Worm (Caenorhabditis elegans) whole organism, L4 larva: ENCODE data around the gene T11G6.2.

Experiments
- F10B5.3 ChIP-seq: sonication (generic microtip); optimal IDR thresholded peaks from 2 replicates; lab custom pipeline; 2016; ENCODE audit warnings: mild to moderate bottlenecking, missing genetic modification characterization, missing compliant biosample characterization
- F26F4.8 ChIP-seq: fragments of 200-800 bp; sonication (Bioruptor generic); conservative IDR thresholded peaks from 2 replicates; pipeline ENCODE4 v1.3.6; 2022; ENCODE audit warnings: missing genetic modification characterization, missing compliant biosample characterization
- T26A8.4 ChIP-seq: fragments of 200-800 bp; sonication (Bioruptor generic); IDR thresholded peaks from 2 replicates; pipeline ENCODE4 v1.3.6; 2022; ENCODE audit warnings: missing genetic modification characterization, missing compliant biosample characterization
- aha-1 ChIP-seq: fragments of 150-350 bp; peaks from one replicate; lab custom pipeline; 2014; ENCODE audit warnings: missing biosample characterization, missing genetic modification characterization
- aly-2 ChIP-seq: sonication (generic microtip); optimal IDR thresholded peaks from 2 replicates; lab custom pipeline; 2018; ENCODE audit warnings: missing biosample characterization, missing genetic modification characterization
- ama-1 ChIP-seq: fragments of 150-350 bp; optimal IDR thresholded peaks from 2 replicates; lab custom pipeline; 2014; ENCODE audit warnings: inconsistent platforms, mixed read lengths
- cey-2 ChIP-seq: sonication (generic microtip); optimal IDR thresholded peaks from 3 replicates; lab custom pipeline; 2017; ENCODE audit warnings: missing genetic modification characterization, mild to moderate bottlenecking, missing compliant biosample characterization, antibody characterized with exemption, borderline replicate concordance; ENCODE audit not compliant: insufficient read depth
- ctbp-1 ChIP-seq: fragments of 200-800 bp; sonication (Bioruptor generic); IDR thresholded peaks from 2 replicates; pipeline ENCODE4 v1.3.6; 2022; ENCODE audit warnings: missing genetic modification reagents, missing genetic modification characterization, missing compliant biosample characterization
- daf-12 ChIP-seq: fragments of 150-350 bp; optimal IDR thresholded peaks from 2 replicates; lab custom pipeline; 2014; ENCODE audit warnings: missing biosample characterization, missing genetic modification reagents, missing genetic modification characterization
- daf-16 ChIP-seq, 3 experiments: sonication (generic microtip); optimal IDR thresholded peaks; 2 replicates each; lab custom pipeline; 2016 to 2017; ENCODE audit warnings: missing genetic modification characterization in 3 of 3, missing genetic modification reagents in 3 of 3, mild to moderate bottlenecking in 2 of 3, missing compliant biosample characterization in 2 of 3, missing biosample characterization in 1 of 3, moderate library complexity in 1 of 3
- dmd-6 ChIP-seq: fragments of 200-800 bp; sonication (Bioruptor generic); IDR thresholded peaks from 2 replicates; pipeline ENCODE4 v1.3.6; 2022; ENCODE audit warnings: missing genetic modification reagents, missing genetic modification characterization, missing compliant biosample characterization
- dmd-8 ChIP-seq: fragments of 200-800 bp; sonication (Bioruptor generic); IDR thresholded peaks from 2 replicates; pipeline ENCODE4 v1.3.6; 2022; ENCODE audit warnings: missing genetic modification characterization, missing compliant biosample characterization
- dpl-1 ChIP-seq: fragments of 150-350 bp; optimal IDR thresholded peaks from 2 replicates; lab custom pipeline; 2014; ENCODE audit warnings: missing biosample characterization, missing genetic modification reagents, missing genetic modification characterization
- egl-27 ChIP-seq: sonication (generic microtip); optimal IDR thresholded peaks from 3 replicates; lab custom pipeline; 2017; ENCODE audit warnings: missing biosample characterization, missing genetic modification reagents, missing genetic modification characterization
- fkh-10 ChIP-seq: fragments of 150-350 bp; optimal IDR thresholded peaks from 2 replicates; lab custom pipeline; 2014; ENCODE audit warnings: missing biosample characterization, missing genetic modification reagents, missing genetic modification characterization
- fos-1 ChIP-seq: fragments of 150-350 bp; optimal IDR thresholded peaks from 2 replicates; lab custom pipeline; 2014; ENCODE audit warnings: missing biosample characterization, missing genetic modification characterization
- hmg-1.1 ChIP-seq: fragments of 200-800 bp; sonication (Bioruptor generic); IDR thresholded peaks from 2 replicates; pipeline ENCODE4 v1.3.6; 2022; ENCODE audit warnings: missing genetic modification reagents, missing genetic modification characterization, missing compliant biosample characterization
- mep-1 ChIP-seq: fragments of 150-350 bp; sonication (generic microtip); optimal IDR thresholded peaks from 3 replicates; lab custom pipeline; 2014; ENCODE audit warnings: missing biosample characterization, missing genetic modification characterization
- mxl-2 ChIP-seq: fragments of 200-800 bp; sonication (Bioruptor generic); conservative IDR thresholded peaks from 2 replicates; pipeline ENCODE4 v1.3.6; 2022; ENCODE audit warnings: missing genetic modification reagents, missing genetic modification characterization, missing compliant biosample characterization
- mxl-3 ChIP-seq: fragments of 200-800 bp; sonication (Bioruptor generic); optimal IDR thresholded peaks from 2 replicates; lab custom pipeline; 2018; ENCODE audit warnings: mild to moderate bottlenecking, missing genetic modification characterization, missing compliant biosample characterization
- nhr-11 ChIP-seq: fragments of 150-350 bp; optimal IDR thresholded peaks from 2 replicates; lab custom pipeline; 2014; ENCODE audit warnings: missing biosample characterization, missing genetic modification characterization
- nhr-28 ChIP-seq: fragments of 150-350 bp; optimal IDR thresholded peaks from 2 replicates; lab custom pipeline; 2014; ENCODE audit warnings: missing biosample characterization, missing genetic modification characterization
- nhr-48 ChIP-seq: sonication (generic microtip); optimal IDR thresholded peaks from 2 replicates; lab custom pipeline; 2016; ENCODE audit warnings: mild to moderate bottlenecking, missing genetic modification characterization, missing compliant biosample characterization
- nhr-76 ChIP-seq: fragments of 150-350 bp; optimal IDR thresholded peaks from 2 replicates; lab custom pipeline; 2014; ENCODE audit warnings: missing biosample characterization, missing genetic modification characterization
- pha-4 ChIP-seq, 2 experiments: fragments of 150-350 bp in 1 of 2; fragments of 200-800 bp in 1 of 2; sonication (Bioruptor generic) in 1 of 2; IDR thresholded peaks in 1 of 2; optimal IDR thresholded peaks in 1 of 2; 2 replicates each; pipeline versions ENCODE4 v1.3.6 to Lab custom; 2014 to 2022; ENCODE audit warnings: missing genetic modification characterization in 2 of 2, missing genetic modification reagents in 2 of 2, missing biosample characterization in 1 of 2, missing compliant biosample characterization in 1 of 2
- rbr-2 ChIP-seq: sonication (generic microtip); optimal IDR thresholded peaks from 2 replicates; lab custom pipeline; 2016; ENCODE audit warnings: missing genotype, missing genetic modification characterization, missing compliant biosample characterization
- tra-1 ChIP-seq: fragments of 200-800 bp; sonication (Bioruptor generic); IDR thresholded peaks from 2 replicates; pipeline ENCODE4 v1.3.6; 2022; ENCODE audit warnings: missing genetic modification reagents, missing genetic modification characterization, missing compliant biosample characterization
- unc-130 ChIP-seq: sonication (generic microtip); optimal IDR thresholded peaks from 2 replicates; lab custom pipeline; 2016; ENCODE audit warnings: missing genetic modification reagents, missing genetic modification characterization, missing compliant biosample characterization
- unc-39 ChIP-seq: sonication (generic microtip); optimal IDR thresholded peaks from 2 replicates; lab custom pipeline; 2017; ENCODE audit warnings: missing biosample characterization, missing genetic modification characterization
- unc-62 ChIP-seq, 3 experiments: fragments of 150-350 bp in 1 of 3; sonication (generic microtip); optimal IDR thresholded peaks in 2 of 3; peaks in 1 of 3; 1 replicate in 1 of 3; 2 replicates in 2 of 3; lab custom pipeline; 2014 to 2017; ENCODE audit warnings: missing biosample characterization in 3 of 3, missing genetic modification characterization in 3 of 3, missing genetic modification reagents in 3 of 3, missing genotype in 1 of 3
- zip-2 ChIP-seq: fragments of 150-350 bp; optimal IDR thresholded peaks from 2 replicates; lab custom pipeline; 2014; ENCODE audit warnings: missing biosample characterization, missing genetic modification characterization
- ztf-11 ChIP-seq: fragments of 150-350 bp; optimal IDR thresholded peaks from 2 replicates; lab custom pipeline; 2014; ENCODE audit warnings: missing biosample characterization, missing genetic modification characterization

T11G6.2 gene

DNA sequence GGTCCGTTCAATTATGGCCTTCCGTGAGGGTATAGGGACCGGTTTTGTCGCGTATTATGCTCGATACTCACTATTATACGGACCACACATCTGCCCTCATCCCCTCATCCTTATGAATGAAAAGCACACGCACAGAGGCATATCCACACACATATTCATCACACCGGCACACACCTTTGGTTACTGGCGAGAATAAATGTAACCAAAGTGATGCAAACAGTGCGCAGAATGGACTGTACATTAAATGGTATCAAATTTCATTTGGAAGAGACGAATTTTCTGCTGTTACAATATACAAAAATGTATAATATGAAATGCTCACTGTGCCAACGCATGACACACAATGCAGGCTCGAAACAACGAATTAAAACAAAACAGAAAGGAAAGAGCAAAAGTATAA, 11.3 kb upstream of the T11G6.2 start:
- no peak for TF ChIP-seq ztf-11 (tag; lab: Kevin White, UChicago)
- no peak for TF ChIP-seq zip-2
- no peak for TF ChIP-seq fos-1 (tag; lab: Kevin White, UChicago)
- no peak for TF ChIP-seq dmd-6 (GFP tag; lab: Robert Waterston, UW)
- no peak for TF ChIP-seq F10B5.3 (tag; lab: Kevin White, UChicago)
- TF ChIP-seq daf-12 (tag; lab: Kevin White, UChicago), result no peak
- peak; percentile 88 for TF ChIP-seq aha-1
- TF ChIP-seq unc-62 (GFP tag; optimal IDR thresholded peaks at IDR 0.05 in 1 of 2; lab: Kevin White, UChicago), result peak in 1 of 2 experiments; percentile 44
- TF ChIP-seq unc-62 (tag; optimal IDR thresholded peaks at IDR 0.05; lab: Kevin White, UChicago), result no peak
- TF ChIP-seq unc-130, result no peak
- TF ChIP-seq nhr-28, result no peak

DNA sequence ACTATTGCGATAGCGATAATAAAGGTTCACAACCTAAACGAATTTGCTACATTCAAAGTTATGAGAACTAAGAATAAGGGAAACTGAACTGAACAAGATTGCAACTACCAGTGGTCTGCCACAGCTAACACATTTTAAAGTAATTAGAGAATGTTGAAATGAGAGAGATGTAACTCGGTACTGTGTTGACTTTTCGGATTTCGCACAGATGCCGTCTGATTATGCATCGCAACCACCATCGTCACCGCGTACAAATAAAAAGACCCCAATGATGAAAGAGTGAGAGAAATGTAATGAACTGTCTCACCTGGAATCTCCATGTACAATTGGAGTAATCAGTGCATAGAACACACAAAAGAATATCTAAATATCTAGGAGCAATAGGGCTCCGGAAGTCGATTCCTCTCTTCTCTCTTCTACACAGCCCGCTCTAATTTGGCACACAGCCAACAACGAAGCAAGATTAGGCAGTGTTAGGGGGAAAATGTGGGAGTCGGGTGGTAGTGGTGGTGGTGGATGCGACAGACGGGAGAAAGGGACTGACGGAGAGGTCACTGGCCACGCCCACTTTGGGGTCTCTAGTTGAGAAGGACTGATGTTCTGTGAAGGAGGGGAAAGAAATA, 10.4 kb upstream of the T11G6.2 start, which contains the start of gene F13E9.11:
F13E9.11 (minus strand) TSS at position 507 of the 623 bp plus-strand sequence.
- TF ChIP-seq rbr-2 (tag; lab: Kevin White, UChicago) (peak; percentile 54), aha-1 (peak; percentile 95), mxl-3 (peak; percentile 14), unc-62 (GFP tag; optimal IDR thresholded peaks at IDR 0.05 in 1 of 2; lab: Kevin White, UChicago) (peak in 1 of 2 experiments; percentile 97), unc-62 (tag; optimal IDR thresholded peaks at IDR 0.05; lab: Kevin White, UChicago) (no peak), ctbp-1 (GFP tag; lab: Robert Waterston, UW) (0 out of 2 replicates have a peak, but pooled peaks have one; percentile 10), unc-39 (tag; lab: Kevin White, UChicago) (no peak)

DNA sequence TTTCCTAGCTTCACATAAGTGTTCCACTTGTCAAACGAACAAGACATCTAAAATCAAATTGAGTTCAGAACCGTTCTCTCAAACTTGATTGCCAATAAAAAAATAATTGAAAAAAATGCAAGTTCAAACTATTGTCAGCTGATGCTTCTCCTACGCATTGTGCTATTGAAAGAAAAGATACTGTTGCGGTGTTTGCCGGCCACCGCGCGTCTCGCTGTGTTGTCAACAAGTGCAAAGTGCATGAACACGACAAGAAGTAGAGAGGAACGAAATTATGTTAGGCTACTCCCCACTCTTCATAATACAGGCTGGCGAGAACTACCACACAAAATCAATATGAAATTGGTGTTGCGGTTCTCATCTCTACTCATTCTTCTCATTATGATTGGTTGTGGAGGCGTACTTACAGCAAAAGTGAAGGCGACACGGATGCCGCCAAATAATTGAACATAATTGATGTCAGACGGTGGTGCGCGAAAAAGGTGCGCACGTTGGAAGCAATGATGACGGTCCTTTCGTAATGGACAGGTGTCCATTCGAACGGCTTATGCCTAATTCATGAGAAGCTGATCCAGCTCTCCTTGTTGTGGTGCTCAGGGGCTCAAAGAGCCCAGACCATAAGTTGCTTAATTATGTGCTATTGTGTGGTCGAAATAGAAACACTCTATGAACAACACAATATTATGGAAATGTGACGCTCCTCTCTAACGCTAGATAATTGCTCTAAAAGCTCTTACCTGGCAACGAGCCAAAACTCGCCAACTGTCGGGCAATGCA, 9.3 kb upstream of the T11G6.2 start:
- TF ChIP-seq ama-1 (lab: Kevin White, UChicago) (no peak), F26F4.8 (GFP tag; lab: Robert Waterston, UW) (0 out of 2 replicates have a peak, but pooled peaks have one; percentile 9), tra-1 (GFP tag; lab: Robert Waterston, UW) (no peak), hmg-1.1 (GFP tag; lab: Robert Waterston, UW) (no peak), daf-16 (GFP tag; optimal IDR thresholded peaks at IDR 0.05; lab: Kevin White, UChicago) (no peak), daf-16 (tag; optimal IDR thresholded peaks at IDR 0.05; lab: Kevin White, UChicago) (peak; percentile 71), unc-62 (GFP tag; optimal IDR thresholded peaks at IDR 0.05 in 1 of 2; lab: Kevin White, UChicago) (peak in 1 of 2 experiments; percentile 89), unc-62 (tag; optimal IDR thresholded peaks at IDR 0.05; lab: Kevin White, UChicago) (no peak), fos-1 (tag; lab: Kevin White, UChicago) (no peak)

DNA sequence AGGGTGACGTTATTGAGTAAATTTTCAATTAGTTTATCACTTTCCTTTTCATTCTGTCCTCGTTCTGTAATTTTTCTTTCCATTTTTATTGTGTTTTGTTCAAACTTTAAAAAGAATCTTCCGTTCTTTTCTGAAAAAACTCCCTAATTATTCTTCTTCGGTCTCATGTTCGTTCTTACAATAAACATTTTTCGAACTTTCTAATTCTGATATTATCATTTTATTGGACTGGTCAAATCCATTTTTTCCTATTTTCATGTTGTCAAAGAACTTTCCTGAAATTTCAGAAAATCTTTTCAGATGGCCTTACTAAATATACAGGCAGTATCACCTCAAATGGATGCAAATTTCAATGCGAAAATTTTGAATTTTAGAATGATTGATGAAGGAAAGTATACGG, 5.7 kb upstream of the T11G6.2 start, which contains the start of gene nish-1:
nish-1 (plus strand) TSS at position 301 of the 400 bp plus-strand sequence.
- no peak for TF ChIP-seq egl-27
- TF ChIP-seq mxl-2, result no peak
- TF ChIP-seq aha-1, result no peak
- TF ChIP-seq dpl-1 (GFP tag; lab: Kevin White, UChicago), result no peak
- TF ChIP-seq mxl-3, result no peak
- TF ChIP-seq F26F4.8 (GFP tag; lab: Robert Waterston, UW), result no peak
- no peak for TF ChIP-seq fkh-10 (GFP tag; lab: Kevin White, UChicago)
- TF ChIP-seq dmd-8 (GFP tag; lab: Robert Waterston, UW), result no peak

DNA sequence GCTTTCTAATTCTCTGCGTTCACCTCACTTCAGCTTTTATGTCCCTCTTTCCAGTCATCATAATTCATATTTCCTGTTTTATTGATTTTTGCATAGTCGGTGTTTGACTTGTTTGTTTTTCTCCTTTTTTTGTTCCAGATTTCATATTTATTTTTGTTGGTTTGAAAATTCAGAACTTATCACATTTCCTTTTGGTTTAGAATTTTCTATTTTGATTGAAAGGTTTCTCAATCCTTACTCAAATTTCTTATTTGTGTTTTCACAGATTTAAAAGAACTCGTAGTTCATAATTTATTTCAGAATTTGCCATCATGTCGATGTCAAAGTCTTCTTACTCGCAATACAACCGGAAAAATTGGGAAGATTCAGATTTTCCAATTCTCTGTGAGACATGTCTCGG, 2.8 kb upstream of the T11G6.2 start, which contains the start of gene rbm-22:
rbm-22 (plus strand) TSS at position 301 of the 400 bp plus-strand sequence.
- no peak for TF ChIP-seq pha-4 (GFP tag; IDR thresholded peaks at IDR 0.05; lab: Robert Waterston, UW)
- no peak for TF ChIP-seq pha-4 (tag; optimal IDR thresholded peaks at IDR 0.05; lab: Kevin White, UChicago)
- no peak for TF ChIP-seq nhr-76 (tag; lab: Kevin White, UChicago)
- TF ChIP-seq nhr-48, result no peak
- no peak for TF ChIP-seq nhr-11 (tag; lab: Kevin White, UChicago)
- no peak for TF ChIP-seq ama-1 (lab: Kevin White, UChicago)
- no peak for TF ChIP-seq cey-2 (tag; lab: Kevin White, UChicago)
- TF ChIP-seq mep-1 (tag; lab: Kevin White, UChicago), result no peak
- TF ChIP-seq mxl-3, result no peak
- no peak for TF ChIP-seq aly-2 (tag; lab: Kevin White, UChicago)
- no peak for TF ChIP-seq T26A8.4 (GFP tag; lab: Robert Waterston, UW)
